Fruit fly (Drosophila melanogaster): Measurements from ENCODE around the gene CG14441.

The CG14441 gene

DNA sequence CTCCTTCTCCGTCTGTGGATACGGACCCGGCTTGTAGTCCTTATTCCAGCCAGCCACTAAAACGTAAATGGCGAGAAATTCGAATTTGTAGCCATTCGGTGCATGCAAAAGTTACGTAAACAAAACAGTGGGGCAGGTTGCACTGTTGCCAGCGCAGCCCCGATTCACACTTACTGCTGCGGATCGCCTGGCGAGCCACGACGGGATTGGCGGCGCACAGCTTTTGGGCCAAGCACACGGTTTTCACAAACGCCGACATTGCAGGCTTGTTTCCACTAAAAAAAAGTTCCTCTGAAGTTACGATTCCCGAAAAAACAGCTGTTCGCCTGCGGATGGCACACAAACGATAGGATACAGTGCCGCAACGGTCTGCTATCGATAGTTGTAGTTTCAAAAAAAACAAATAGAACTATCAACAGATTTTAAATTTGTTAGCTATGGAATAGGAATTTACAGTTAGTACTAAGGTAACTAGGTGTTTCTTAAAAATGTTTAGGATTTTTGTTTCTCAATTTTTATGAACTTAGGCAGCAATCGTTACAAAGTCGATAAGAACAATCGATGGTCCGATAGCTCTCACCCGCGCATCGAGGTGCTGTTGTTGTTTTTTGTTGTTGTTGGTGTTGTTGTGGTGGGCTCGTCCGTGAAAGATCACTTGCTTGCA lies 21.4 kb upstream of the CG14441 start, which contains the start of gene Fum1 (continued):
- TF ChIP-seq zen2 (GFP tag; IDR thresholded peaks at IDR 0.05; ENCODE audit: partially characterized antibody) (peak; percentile 64; the same call in 2 of the 3 replicates), CG17829 (tag; optimal IDR thresholded peaks at IDR 0.05) (peak; percentile 10), Deaf1 (tag; optimal IDR thresholded peaks at IDR 0.05) (peak; percentile 8), CG12155 (GFP tag; optimal IDR thresholded peaks at IDR 0.05) (peak; percentile 16), crp (GFP tag; optimal IDR thresholded peaks at IDR 0.05) (peak; percentile 65 to 92), stwl (tag; optimal IDR thresholded peaks at IDR 0.05) (peak; percentile 46), HLH4C (GFP tag; IDR thresholded peaks at IDR 0.05; ENCODE audit: partially characterized antibody) (peak; percentile 92), CG2712 (tag; optimal IDR thresholded peaks at IDR 0.05) (peak; percentile 43), run (tag; optimal IDR thresholded peaks at IDR 0.05) (no peak), zen (tag; optimal IDR thresholded peaks at IDR 0.05) (no peak), row (GFP tag; IDR thresholded peaks at IDR 0.05) (peak; percentile 78), Nf-YC (tag; optimal IDR thresholded peaks at IDR 0.05) (peak; percentile 45), Ets65A (GFP tag) (peak; percentile 61), CG1603 (tag; optimal IDR thresholded peaks at IDR 0.05) (peak; percentile 22), CG17361 (GFP tag; IDR thresholded peaks at IDR 0.05) (peak; percentile 19; the same call in 1 of the 3 replicates), CG18262 (tag; optimal IDR thresholded peaks at IDR 0.05) (peak; percentile 7), bbx (GFP tag; IDR thresholded peaks at IDR 0.05; ENCODE audit: partially characterized antibody) (peak; percentile 84), CG14965 (GFP tag; optimal IDR thresholded peaks at IDR 0.05; ENCODE audit: borderline replicate concordance) (no peak), tna (GFP tag; IDR thresholded peaks at IDR 0.05; ENCODE audit: partially characterized antibody) (peak; percentile 69), jumu (GFP tag; optimal IDR thresholded peaks at IDR 0.05) (peak; percentile 10), vnd (GFP tag; IDR thresholded peaks at IDR 0.05; ENCODE audit: partially characterized antibody) (peak; percentile 89), Dll (GFP tag; IDR thresholded peaks at IDR 0.05; ENCODE audit: partially characterized antibody) (peak; percentile 96), Pdp1 (GFP tag; optimal IDR thresholded peaks at IDR 0.05) (peak in 1 of 2 experiments; percentile 81), insv (GFP tag; optimal IDR thresholded peaks at IDR 0.05) (no peak), Chrac-16 (GFP tag; optimal IDR thresholded peaks at IDR 0.05) (peak; percentile 13), Doc3 (GFP tag; IDR thresholded peaks at IDR 0.05; ENCODE audit: partially characterized antibody) (peak; percentile 93), Myb (GFP tag; optimal IDR thresholded peaks at IDR 0.05) (peak; percentile 33), PHDP (tag; optimal IDR thresholded peaks at IDR 0.05) (peak; percentile 19), nerfin-2 (GFP tag; IDR thresholded peaks at IDR 0.05; ENCODE audit: partially characterized antibody) (peak; percentile 84), Stat92E (GFP tag; optimal IDR thresholded peaks at IDR 0.05) (peak in 1 of 3 experiments; percentile 57)

DNA sequence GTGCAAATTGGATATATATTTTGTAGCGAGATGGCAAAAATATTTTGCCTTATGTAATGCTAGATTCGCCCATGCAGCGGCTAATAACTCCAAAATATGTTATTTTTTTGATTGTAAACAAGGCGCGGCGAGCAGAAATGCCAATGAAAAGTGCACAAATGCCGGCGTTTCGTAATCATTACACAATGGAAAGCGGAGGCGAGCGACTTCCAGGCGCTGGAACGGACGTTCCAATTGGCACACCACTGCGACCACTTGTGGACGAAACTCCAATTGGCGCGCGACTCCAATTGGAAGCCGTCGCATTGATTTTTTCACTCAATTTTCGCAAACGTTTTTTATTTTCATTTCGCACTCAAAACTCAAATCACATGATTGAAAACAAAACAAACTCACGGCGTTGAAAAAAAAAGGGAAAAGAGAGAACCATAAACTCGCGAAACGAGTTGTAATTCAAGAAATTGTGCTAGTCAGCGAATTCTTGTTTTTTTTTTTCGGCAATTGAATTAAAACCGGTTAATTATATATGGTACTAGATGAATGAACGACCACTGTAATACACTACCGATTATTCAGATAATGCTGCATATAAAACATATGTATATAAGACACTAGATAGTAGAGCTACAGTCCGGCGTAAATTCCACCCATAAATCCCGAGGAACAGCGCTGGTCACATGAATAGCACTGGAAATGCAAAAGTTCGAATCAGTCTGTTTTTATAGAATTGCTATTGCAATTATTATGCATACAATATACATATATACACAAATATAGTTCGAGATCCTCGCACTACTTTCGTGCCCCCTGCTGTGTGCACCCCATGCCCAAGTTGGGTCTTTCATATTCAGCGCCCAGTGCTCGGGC lies 20.4 kb upstream of the CG14441 start, which contains the start of gene ND-ASHI:
ND-ASHI (minus strand) TSS at position 484 of the 867 bp plus-strand sequence.
- peak; percentile 90 for TF ChIP-seq CG30431 (GFP tag; optimal IDR thresholded peaks at IDR 0.05)
- no peak for TF ChIP-seq CG8281 (tag; optimal IDR thresholded peaks at IDR 0.05)
- peak; percentile 95 for TF ChIP-seq bcd (GFP tag; optimal IDR thresholded peaks at IDR 0.05)
- TF ChIP-seq lilli (GFP tag; optimal IDR thresholded peaks at IDR 0.05) = peak; percentile 97
- TF ChIP-seq CG33213 (GFP tag; optimal IDR thresholded peaks at IDR 0.05) = peak; percentile 89
- TF ChIP-seq tna (GFP tag; IDR thresholded peaks at IDR 0.05; ENCODE audit: partially characterized antibody) = no peak
- peak; percentile 96 for TF ChIP-seq Fer1 (GFP tag; optimal IDR thresholded peaks at IDR 0.05)
- TF ChIP-seq Drgx (GFP tag; IDR thresholded peaks at IDR 0.05) = peak; percentile 98
- TF ChIP-seq scrt (GFP tag; optimal IDR thresholded peaks at IDR 0.05) = peak; percentile 90
- peak; percentile 92 for TF ChIP-seq CG4424 (GFP tag; optimal IDR thresholded peaks at IDR 0.05)
- peak; percentile 82 for TF ChIP-seq Spps (tag; optimal IDR thresholded peaks at IDR 0.05)
- no peak for TF ChIP-seq Jarid2 (GFP tag; optimal IDR thresholded peaks at IDR 0.05)
- peak; percentile 96 for TF ChIP-seq CG2678 (tag; optimal IDR thresholded peaks at IDR 0.05)
- peak; percentile 87 for TF ChIP-seq CG43689 (GFP tag; IDR thresholded peaks at IDR 0.05)
- peak; percentile 96 for TF ChIP-seq ranshi (GFP tag; IDR thresholded peaks at IDR 0.05)
- TF ChIP-seq p53 (GFP tag; optimal IDR thresholded peaks at IDR 0.05) = peak; percentile 48
- no peak for TF ChIP-seq yki (optimal IDR thresholded peaks at IDR 0.05)

Measured in whole organism, embryonic.